Worm (Caenorhabditis elegans) whole organism, late embryonic: ENCODE data around the gene D1054.3.

Experiments used
- F13H6.1 ChIP-seq: sonication (generic microtip); optimal IDR thresholded peaks from 2 replicates; lab custom pipeline; 2016; ENCODE audit warnings: missing genetic modification characterization, missing compliant biosample characterization
- K09A11.1 ChIP-seq: sonication (generic microtip); optimal IDR thresholded peaks from 2 replicates; lab custom pipeline; 2017; ENCODE audit warnings: antibody characterized with exemption, mild to moderate bottlenecking, missing genetic modification characterization, missing compliant biosample characterization; ENCODE audit not compliant: insufficient read depth
- ahr-1 ChIP-seq: sonication (generic microtip); optimal IDR thresholded peaks from 2 replicates; lab custom pipeline; 2016; ENCODE audit warnings: missing genetic modification characterization, missing compliant biosample characterization
- ets-4 ChIP-seq: sonication (generic microtip); optimal IDR thresholded peaks from 2 replicates; lab custom pipeline; 2016; ENCODE audit warnings: missing genetic modification characterization, missing compliant biosample characterization
- fkh-10 ChIP-seq: fragments of 150-350 bp; optimal IDR thresholded peaks from 2 replicates; lab custom pipeline; 2014; ENCODE audit warnings: missing biosample characterization, missing genetic modification reagents, missing genetic modification characterization
- gmeb-2 ChIP-seq: sonication (generic microtip); optimal IDR thresholded peaks from 2 replicates; lab custom pipeline; 2016; ENCODE audit warnings: missing genetic modification characterization, inconsistent platforms, missing compliant biosample characterization
- hlh-15 ChIP-seq: sonication (generic microtip); optimal IDR thresholded peaks from 2 replicates; lab custom pipeline; 2016; ENCODE audit warnings: missing genetic modification characterization, missing compliant biosample characterization
- lin-11 ChIP-seq: fragments of 200-800 bp; sonication (Bioruptor generic); optimal IDR thresholded peaks from 2 replicates; lab custom pipeline; 2018; ENCODE audit warnings: mild to moderate bottlenecking, missing genetic modification characterization, missing compliant biosample characterization
- nhr-11 ChIP-seq: fragments of 150-350 bp; optimal IDR thresholded peaks from 2 replicates; lab custom pipeline; 2014; ENCODE audit warnings: missing biosample characterization, missing genetic modification characterization
- pha-4 ChIP-seq: fragments of 150-350 bp; optimal IDR thresholded peaks from 2 replicates; lab custom pipeline; 2018; ENCODE audit warnings: missing biosample characterization, missing genetic modification reagents, missing genetic modification characterization
- pqm-1 ChIP-seq: sonication (generic microtip); optimal IDR thresholded peaks from 2 replicates; lab custom pipeline; 2016; ENCODE audit warnings: missing genetic modification characterization, missing compliant biosample characterization

- TF ChIP-seq pha-4 (no peak), hlh-15 (tag; lab: Kevin White, UChicago) (no peak), fkh-10 (no peak), nhr-11 (tag; lab: Kevin White, UChicago) (no peak), K09A11.1 (tag; lab: Kevin White, UChicago) (no peak), gmeb-2 (tag; lab: Kevin White, UChicago) (no peak), ahr-1 (tag; lab: Kevin White, UChicago) (no peak), pqm-1 (tag; lab: Kevin White, UChicago) (no peak), lin-11 (tag; lab: Kevin White, UChicago) (no peak), F13H6.1 (no peak), ets-4 (no peak)
Observed at ce11 chrV:10773216-10773615, 2.0 kb downstream of the D1054.3 start.
